Worm (Caenorhabditis elegans) whole organism, L4 larva: ENCODE results near the gene pup-2.

ENCODE experiments used
- D1046.2 ChIP-seq: fragments of 200-800 bp; sonication (Bioruptor generic); IDR thresholded peaks from 2 replicates; pipeline ENCODE4 v1.3.6; 2022; ENCODE audit warnings: missing genetic modification characterization, missing compliant biosample characterization
- F26F4.8 ChIP-seq: fragments of 200-800 bp; sonication (Bioruptor generic); conservative IDR thresholded peaks from 2 replicates; pipeline ENCODE4 v1.3.6; 2022; ENCODE audit warnings: missing genetic modification characterization, missing compliant biosample characterization
- F37D6.2 ChIP-seq: sonication (generic microtip); optimal IDR thresholded peaks from 2 replicates; lab custom pipeline; 2016; ENCODE audit warnings: mild to moderate bottlenecking, missing genetic modification characterization, missing compliant biosample characterization
- F44E2.7 ChIP-seq: fragments of 200-800 bp; sonication (Bioruptor generic); IDR thresholded peaks from 2 replicates; pipeline ENCODE4 v2.1.2; 2022; ENCODE audit warnings: missing genetic modification characterization, missing compliant biosample characterization
- F49E8.2 ChIP-seq: sonication (generic microtip); optimal IDR thresholded peaks from 2 replicates; lab custom pipeline; 2016; ENCODE audit warnings: missing compliant biosample characterization, mild to moderate bottlenecking, missing genetic modification characterization, borderline replicate concordance
- R02D3.7 ChIP-seq: fragments of 150-350 bp; sonication (generic microtip); optimal IDR thresholded peaks from 3 replicates; lab custom pipeline; 2014; ENCODE audit warnings: missing biosample characterization, missing genetic modification characterization
- T20F7.1 ChIP-seq: fragments of 200-800 bp; sonication (Bioruptor generic); optimal IDR thresholded peaks from 2 replicates; lab custom pipeline; 2018; ENCODE audit warnings: mild to moderate bottlenecking, missing genetic modification characterization, missing compliant biosample characterization
- ZK337.2 ChIP-seq: fragments of 200-800 bp; sonication (Bioruptor generic); IDR thresholded peaks from 2 replicates; pipeline ENCODE4 v1.3.6; 2022; ENCODE audit warnings: missing genetic modification reagents, missing genetic modification characterization, missing compliant biosample characterization
- ZK546.5 ChIP-seq, 2 experiments: sonication (generic microtip); optimal IDR thresholded peaks; 2 replicates each; lab custom pipeline; 2017; ENCODE audit warnings: missing biosample characterization in 2 of 2, missing genetic modification characterization in 2 of 2
- attf-4 ChIP-seq: sonication (generic microtip); optimal IDR thresholded peaks from 3 replicates; lab custom pipeline; 2017; ENCODE audit warnings: missing biosample characterization, missing genetic modification characterization
- ceh-20 ChIP-seq: fragments of 200-800 bp; sonication (Bioruptor generic); IDR thresholded peaks from 2 replicates; pipeline ENCODE4 v1.3.6; 2022; ENCODE audit warnings: missing genetic modification reagents, missing genetic modification characterization, missing compliant biosample characterization
- ceh-28 ChIP-seq: fragments of 150-350 bp; optimal IDR thresholded peaks from 2 replicates; lab custom pipeline; 2014; ENCODE audit warnings: missing biosample characterization, missing genetic modification reagents, missing genetic modification characterization
- ceh-44 ChIP-seq: fragments of 200-800 bp; sonication (Bioruptor generic); IDR thresholded peaks from 2 replicates; pipeline ENCODE4 v1.3.6; 2022; ENCODE audit warnings: missing genetic modification reagents, missing genetic modification characterization, missing compliant biosample characterization
- ceh-62 ChIP-seq: sonication (generic microtip); optimal IDR thresholded peaks from 2 replicates; lab custom pipeline; 2017; ENCODE audit warnings: missing biosample characterization, missing genetic modification characterization
- ceh-82 ChIP-seq: sonication (generic microtip); optimal IDR thresholded peaks from 2 replicates; lab custom pipeline; 2017; ENCODE audit warnings: missing biosample characterization, missing genetic modification characterization
- ces-1 ChIP-seq: fragments of 150-350 bp; sonication (generic microtip); optimal IDR thresholded peaks from 4 replicates; lab custom pipeline; 2014; ENCODE audit warnings: missing biosample characterization, missing genetic modification reagents, missing genetic modification characterization
- cey-2 ChIP-seq: sonication (generic microtip); optimal IDR thresholded peaks from 3 replicates; lab custom pipeline; 2017; ENCODE audit warnings: missing genetic modification characterization, mild to moderate bottlenecking, missing compliant biosample characterization, antibody characterized with exemption, borderline replicate concordance; ENCODE audit not compliant: insufficient read depth
- ctbp-1 ChIP-seq: fragments of 200-800 bp; sonication (Bioruptor generic); IDR thresholded peaks from 2 replicates; pipeline ENCODE4 v1.3.6; 2022; ENCODE audit warnings: missing genetic modification reagents, missing genetic modification characterization, missing compliant biosample characterization
- daf-19 ChIP-seq: fragments of 200-800 bp; sonication (Bioruptor generic); conservative IDR thresholded peaks from 2 replicates; pipeline ENCODE4 v1.3.6; 2022; ENCODE audit warnings: missing genetic modification characterization, missing compliant biosample characterization
- daf-8 ChIP-seq: fragments of 200-800 bp; sonication (Bioruptor generic); IDR thresholded peaks from 2 replicates; pipeline ENCODE4 v1.3.6; 2022; ENCODE audit warnings: missing genetic modification characterization, missing compliant biosample characterization
- dmd-8 ChIP-seq: fragments of 200-800 bp; sonication (Bioruptor generic); IDR thresholded peaks from 2 replicates; pipeline ENCODE4 v1.3.6; 2022; ENCODE audit warnings: missing genetic modification characterization, missing compliant biosample characterization
- dpl-1 ChIP-seq: fragments of 150-350 bp; optimal IDR thresholded peaks from 2 replicates; lab custom pipeline; 2014; ENCODE audit warnings: missing biosample characterization, missing genetic modification reagents, missing genetic modification characterization
- dve-1 ChIP-seq: sonication (generic microtip); optimal IDR thresholded peaks from 2 replicates; lab custom pipeline; 2017; ENCODE audit warnings: antibody characterized with exemption, mild to moderate bottlenecking, missing genetic modification characterization, missing compliant biosample characterization; ENCODE audit not compliant: insufficient read depth
- fkh-10 ChIP-seq: fragments of 150-350 bp; optimal IDR thresholded peaks from 2 replicates; lab custom pipeline; 2014; ENCODE audit warnings: missing biosample characterization, missing genetic modification reagents, missing genetic modification characterization
- fos-1 ChIP-seq: fragments of 150-350 bp; optimal IDR thresholded peaks from 2 replicates; lab custom pipeline; 2014; ENCODE audit warnings: missing biosample characterization, missing genetic modification characterization
- hif-1 ChIP-seq, 2 experiments: sonication (generic microtip); optimal IDR thresholded peaks; 2 replicates each; lab custom pipeline; 2016 to 2017; ENCODE audit warnings: missing compliant biosample characterization in 2 of 2, missing genetic modification characterization in 2 of 2, missing genetic modification reagents in 2 of 2, missing genotype in 2 of 2, mild to moderate bottlenecking in 1 of 2
- lin-15B ChIP-seq: fragments of 150-350 bp; sonication (generic microtip); optimal IDR thresholded peaks from 3 replicates; lab custom pipeline; 2014; ENCODE audit warnings: missing biosample characterization, missing genetic modification characterization
- lin-29 ChIP-seq: fragments of 200-800 bp; sonication (Bioruptor generic); IDR thresholded peaks from 2 replicates; pipeline ENCODE4 v1.3.6; 2022; ENCODE audit warnings: missing genetic modification reagents, missing genetic modification characterization, missing compliant biosample characterization
- lin-39 ChIP-seq: fragments of 150-350 bp; optimal IDR thresholded peaks from 2 replicates; lab custom pipeline; 2014; ENCODE audit warnings: missing biosample characterization, missing genetic modification reagents, missing genetic modification characterization
- lir-3 ChIP-seq: sonication (generic microtip); optimal IDR thresholded peaks from 2 replicates; lab custom pipeline; 2016; ENCODE audit warnings: mild to moderate bottlenecking, missing genetic modification characterization, missing compliant biosample characterization
- madf-5 ChIP-seq, 2 experiments: fragments of 200-800 bp; sonication (Bioruptor generic); IDR thresholded peaks; 2 replicates each; pipeline ENCODE4 v1.3.6; 2022; ENCODE audit warnings: missing compliant biosample characterization in 2 of 2, missing genetic modification characterization in 2 of 2
- madf-9 ChIP-seq: fragments of 200-800 bp; sonication (Bioruptor generic); conservative IDR thresholded peaks from 2 replicates; pipeline ENCODE4 v1.3.6; 2022; ENCODE audit warnings: missing genetic modification reagents, missing genetic modification characterization, missing compliant biosample characterization
- mdt-29 ChIP-seq: fragments of 200-800 bp; sonication (Bioruptor generic); IDR thresholded peaks from 2 replicates; pipeline ENCODE4 v1.3.6; 2022; ENCODE audit warnings: missing genetic modification reagents, missing genetic modification characterization, missing compliant biosample characterization
- mes-2 ChIP-seq: sonication (generic microtip); optimal IDR thresholded peaks from 2 replicates; lab custom pipeline; 2016; ENCODE audit warnings: missing genotype, mild to moderate bottlenecking, missing genetic modification characterization, missing compliant biosample characterization; ENCODE audit not compliant: poor library complexity, severe bottlenecking
- mxl-3 ChIP-seq: fragments of 200-800 bp; sonication (Bioruptor generic); optimal IDR thresholded peaks from 2 replicates; lab custom pipeline; 2018; ENCODE audit warnings: mild to moderate bottlenecking, missing genetic modification characterization, missing compliant biosample characterization
- nhr-10 ChIP-seq: fragments of 150-350 bp; optimal IDR thresholded peaks from 2 replicates; lab custom pipeline; 2014; ENCODE audit warnings: missing biosample characterization, missing genetic modification characterization
- nhr-102 ChIP-seq: sonication (generic microtip); optimal IDR thresholded peaks from 2 replicates; lab custom pipeline; 2016; ENCODE audit warnings: mild to moderate bottlenecking, missing genetic modification characterization, moderate library complexity, missing compliant biosample characterization
- nhr-111 ChIP-seq: fragments of 200-800 bp; sonication (Bioruptor generic); optimal IDR thresholded peaks from 2 replicates; lab custom pipeline; 2018; ENCODE audit warnings: mild to moderate bottlenecking, missing genetic modification characterization, missing compliant biosample characterization
- nhr-28 ChIP-seq: fragments of 150-350 bp; optimal IDR thresholded peaks from 2 replicates; lab custom pipeline; 2014; ENCODE audit warnings: missing biosample characterization, missing genetic modification characterization
- nhr-6 ChIP-seq: fragments of 150-350 bp; optimal IDR thresholded peaks from 2 replicates; lab custom pipeline; 2014; ENCODE audit warnings: missing biosample characterization, missing genetic modification characterization
- nhr-76 ChIP-seq: fragments of 150-350 bp; optimal IDR thresholded peaks from 2 replicates; lab custom pipeline; 2014; ENCODE audit warnings: missing biosample characterization, missing genetic modification characterization
- nhr-77 ChIP-seq: fragments of 150-350 bp; optimal IDR thresholded peaks from 2 replicates; lab custom pipeline; 2014; ENCODE audit warnings: missing biosample characterization, missing genetic modification characterization
- rbr-2 ChIP-seq: sonication (generic microtip); optimal IDR thresholded peaks from 2 replicates; lab custom pipeline; 2016; ENCODE audit warnings: missing genotype, missing genetic modification characterization, missing compliant biosample characterization
- sdz-12 ChIP-seq: fragments of 200-800 bp; sonication (Bioruptor generic); optimal IDR thresholded peaks from 2 replicates; lab custom pipeline; 2018; ENCODE audit warnings: mild to moderate bottlenecking, missing genetic modification characterization, missing compliant biosample characterization
- unc-39 ChIP-seq: sonication (generic microtip); optimal IDR thresholded peaks from 2 replicates; lab custom pipeline; 2017; ENCODE audit warnings: missing biosample characterization, missing genetic modification characterization
- unc-62 ChIP-seq, 3 experiments: fragments of 150-350 bp in 1 of 3; sonication (generic microtip); optimal IDR thresholded peaks in 2 of 3; peaks in 1 of 3; 1 replicate in 1 of 3; 2 replicates in 2 of 3; lab custom pipeline; 2014 to 2017; ENCODE audit warnings: missing biosample characterization in 3 of 3, missing genetic modification characterization in 3 of 3, missing genetic modification reagents in 3 of 3, missing genotype in 1 of 3
- vab-7 ChIP-seq: fragments of 200-800 bp; sonication (Bioruptor generic); IDR thresholded peaks from 2 replicates; pipeline ENCODE4 v1.3.6; 2022; ENCODE audit warnings: missing genetic modification reagents, missing genetic modification characterization, missing compliant biosample characterization
- zfp-3 ChIP-seq: fragments of 200-800 bp; sonication (Bioruptor generic); conservative IDR thresholded peaks from 2 replicates; pipeline ENCODE4 v1.3.6; 2022; ENCODE audit warnings: missing genetic modification reagents, missing genetic modification characterization, missing compliant biosample characterization
- zip-11 ChIP-seq: fragments of 200-800 bp; sonication (Bioruptor generic); IDR thresholded peaks from 2 replicates; pipeline ENCODE4 v1.3.6; 2022; ENCODE audit warnings: missing genetic modification characterization, missing compliant biosample characterization
- zip-2 ChIP-seq: fragments of 150-350 bp; optimal IDR thresholded peaks from 2 replicates; lab custom pipeline; 2014; ENCODE audit warnings: missing biosample characterization, missing genetic modification characterization
- ztf-11 ChIP-seq: fragments of 150-350 bp; optimal IDR thresholded peaks from 2 replicates; lab custom pipeline; 2014; ENCODE audit warnings: missing biosample characterization, missing genetic modification characterization

pup-2 gene

ce11 chrIII:5230415-5230814, 44.7 kb downstream of the pup-2 start, which contains the start of gene prmt-5 (continued):
- TF ChIP-seq unc-62 (GFP tag; optimal IDR thresholded peaks at IDR 0.05 in 1 of 2; lab: Kevin White, UChicago) (no peak), unc-62 (tag; optimal IDR thresholded peaks at IDR 0.05; lab: Kevin White, UChicago) (no peak), sdz-12 (GFP tag; lab: Kevin White, UChicago) (peak; percentile 48), nhr-10 (tag; lab: Kevin White, UChicago) (peak; percentile 44), ctbp-1 (GFP tag; lab: Robert Waterston, UW) (peak; percentile 45; the same call in 1 of the 2 replicates), dpl-1 (GFP tag; lab: Kevin White, UChicago) (peak; percentile 0), F37D6.2 (tag; lab: Kevin White, UChicago) (no peak), zfp-3 (GFP tag; lab: Robert Waterston, UW) (peak; percentile 88), nhr-76 (tag; lab: Kevin White, UChicago) (no peak), D1046.2 (GFP tag; lab: Robert Waterston, UW) (peak; percentile 60; the same call in 1 of the 2 replicates), ces-1 (GFP tag; lab: Kevin White, UChicago) (no peak), nhr-6 (tag; lab: Kevin White, UChicago) (no peak), hif-1 (tag; optimal IDR thresholded peaks at IDR 0.05; lab: Kevin White, UChicago) (peak in 1 of 2 experiments; percentile 3), ztf-11 (no peak), daf-8 (GFP tag; lab: Robert Waterston, UW) (no peak), madf-5 (GFP tag; IDR thresholded peaks at IDR 0.05; lab: Robert Waterston, UW) (0 out of 4 replicates have a peak, but pooled peaks of 1 of the 2 experiments have one; percentile 4), T20F7.1 (GFP tag; lab: Kevin White, UChicago) (peak; percentile 59), dmd-8 (GFP tag; lab: Robert Waterston, UW) (no peak), daf-19 (GFP tag; lab: Robert Waterston, UW) (no peak), ceh-28 (tag; lab: Kevin White, UChicago) (no peak), fos-1 (no peak), ceh-44 (GFP tag; lab: Robert Waterston, UW) (no peak), F26F4.8 (GFP tag; lab: Robert Waterston, UW) (no peak), nhr-77 (tag; lab: Kevin White, UChicago) (peak; percentile 38), ceh-20 (GFP tag; lab: Robert Waterston, UW) (0 out of 2 replicates have a peak, but pooled peaks have one; percentile 8), lin-39 (tag; lab: Kevin White, UChicago) (no peak), zip-2 (tag; lab: Kevin White, UChicago) (no peak), nhr-28 (tag; lab: Kevin White, UChicago) (peak; percentile 2), vab-7 (GFP tag; lab: Robert Waterston, UW) (no peak), ceh-62 (tag; lab: Kevin White, UChicago) (no peak), nhr-111 (GFP tag; lab: Kevin White, UChicago) (peak; percentile 62), ZK337.2 (GFP tag; lab: Robert Waterston, UW) (no peak), ZK546.5 (tag; optimal IDR thresholded peaks at IDR 0.05; lab: Kevin White, UChicago) (no peak), mxl-3 (GFP tag; lab: Kevin White, UChicago) (no peak), lin-15B (tag; lab: Kevin White, UChicago) (no peak), dve-1 (tag; lab: Kevin White, UChicago) (peak; percentile 61), ceh-82 (tag; lab: Kevin White, UChicago) (no peak), F49E8.2 (peak; percentile 50), R02D3.7 (tag; lab: Kevin White, UChicago) (no peak), cey-2 (tag; lab: Kevin White, UChicago) (no peak), mdt-29 (no peak), lir-3 (no peak), lin-29 (GFP tag; lab: Robert Waterston, UW) (no peak), fkh-10 (GFP tag; lab: Kevin White, UChicago) (no peak), nhr-102 (tag; lab: Kevin White, UChicago) (peak; percentile 74), rbr-2 (peak; percentile 30), unc-39 (no peak), mes-2 (tag; lab: Kevin White, UChicago) (peak; percentile 23), F44E2.7 (GFP tag; lab: Robert Waterston, UW) (0 out of 2 replicates have a peak, but pooled peaks have one; percentile 4), zip-11 (no peak), madf-9 (GFP tag; lab: Robert Waterston, UW) (0 out of 2 replicates have a peak, but pooled peaks have one; percentile 6), attf-4 (tag; lab: Kevin White, UChicago) (no peak)
